Worm (Caenorhabditis elegans): ENCODE data around the gene F41B4.3.
A peak's percentile ranks its signal among the peaks of the same experiment; 100 is the strongest.

- TF ChIP-seq unc-39 (tag; optimal IDR thresholded peaks at IDR 0.05), result no peak
- no peak for TF ChIP-seq lsy-2 (tag; optimal IDR thresholded peaks at IDR 0.05)
- no peak for TF ChIP-seq lin-13 (tag; optimal IDR thresholded peaks at IDR 0.05)
- TF ChIP-seq hlh-1 (tag; optimal IDR thresholded peaks at IDR 0.05), result peak; percentile 91
Observed at ce11 chrX:6808239-6808638, 27.7 kb downstream of the F41B4.3 start.

Measured in whole organism, mixed stage, embryonic.